Fruit fly (Drosophila melanogaster) whole organism, embryonic: ENCODE results near the gene CG4338.

Source experiments
- Atf-2 ChIP-seq: fragments of 200-800 bp; sonication (Bioruptor generic); optimal IDR thresholded peaks from 2 replicates; lab custom pipeline; 2016; ENCODE audit warnings: missing biosample characterization, missing genetic modification characterization
- BEAF-32 ChIP-seq: fragments of 200-800 bp; sonication (Bioruptor generic); optimal IDR thresholded peaks from 3 replicates; lab custom pipeline; 2017; ENCODE audit warnings: missing biosample characterization, missing genetic modification characterization, mild to moderate bottlenecking, moderate library complexity, missing genetic modification reagents
- CG1024 ChIP-seq: fragments of 200-800 bp; sonication (Bioruptor generic); IDR thresholded peaks from 2 replicates; pipeline ENCODE4 v1.3.6; 2022; ENCODE audit warnings: missing biosample characterization, missing genetic modification characterization
- CG10366 ChIP-seq: fragments of 200-800 bp; sonication (Bioruptor generic); IDR thresholded peaks from 2 replicates; pipeline ENCODE4 v1.3.6; 2022; ENCODE audit warnings: missing biosample characterization, missing genetic modification characterization
- CG10543 ChIP-seq: fragments of 200-800 bp; sonication (Bioruptor generic); optimal IDR thresholded peaks from 3 replicates; lab custom pipeline; 2017; ENCODE audit warnings: missing biosample characterization, mild to moderate bottlenecking, missing genetic modification characterization, moderate library complexity
- CG10654 ChIP-seq: fragments of 200-800 bp; sonication (Bioruptor generic); optimal IDR thresholded peaks from 2 replicates; lab custom pipeline; 2016; ENCODE audit warnings: missing biosample characterization, missing genetic modification characterization
- CG14860 ChIP-seq: fragments of 200-800 bp; sonication (Bioruptor generic); IDR thresholded peaks from 3 replicates; pipeline ENCODE4 v1.3.6; 2022; ENCODE audit warnings: missing biosample characterization, missing genetic modification characterization; ENCODE audit not compliant: partially characterized antibody
- CG2712 ChIP-seq: fragments of 200-800 bp; optimal IDR thresholded peaks from 3 replicates; lab custom pipeline; 2019; ENCODE audit warnings: missing biosample characterization, mild to moderate bottlenecking, missing genetic modification characterization, moderate library complexity
- CG30020 ChIP-seq: fragments of 200-800 bp; optimal IDR thresholded peaks from 2 replicates; lab custom pipeline; 2019; ENCODE audit warnings: missing biosample characterization, mild to moderate bottlenecking, missing genetic modification characterization, moderate library complexity
- CG3847 ChIP-seq: fragments of 200-800 bp; sonication (Bioruptor generic); IDR thresholded peaks from 2 replicates; pipeline ENCODE4 v1.3.6; 2022; ENCODE audit warnings: missing biosample characterization, missing genetic modification characterization
- CG43689 ChIP-seq: fragments of 200-800 bp; sonication (Bioruptor generic); IDR thresholded peaks from 2 replicates; pipeline ENCODE4 v1.3.6; 2022; ENCODE audit warnings: missing biosample characterization, missing genetic modification characterization
- CG6791 ChIP-seq: fragments of 200-800 bp; sonication (Bioruptor generic); IDR thresholded peaks from 3 replicates; pipeline ENCODE4 v1.3.6; 2022; ENCODE audit warnings: missing biosample characterization, missing genetic modification characterization; ENCODE audit not compliant: partially characterized antibody
- CTCF ChIP-seq: fragments of 200-800 bp; sonication (Bioruptor generic); optimal IDR thresholded peaks from 2 replicates; lab custom pipeline; 2017; ENCODE audit warnings: missing biosample characterization, mild to moderate bottlenecking, missing genetic modification characterization, moderate library complexity
- CkIIα-i1 ChIP-seq: fragments of 200-800 bp; sonication (Bioruptor generic); IDR thresholded peaks from 2 replicates; pipeline ENCODE4 v1.3.6; 2022; ENCODE audit warnings: missing biosample characterization, missing genetic modification characterization
- Dip3 ChIP-seq: fragments of 200-800 bp; sonication (Bioruptor generic); optimal IDR thresholded peaks from 3 replicates; lab custom pipeline; 2016; ENCODE audit warnings: missing biosample characterization, missing genetic modification characterization
- Dref ChIP-seq: fragments of 200-800 bp; sonication (Bioruptor generic); IDR thresholded peaks from 2 replicates; pipeline ENCODE4 v1.3.6; 2022; ENCODE audit warnings: missing biosample characterization, missing genetic modification characterization
- Gsc ChIP-seq: fragments of 200-800 bp; sonication (Bioruptor generic); IDR thresholded peaks from 2 replicates; pipeline ENCODE4 v1.3.6; 2022; ENCODE audit warnings: missing biosample characterization, missing genetic modification characterization
- Gug ChIP-seq: fragments of 200-800 bp; sonication (Bioruptor generic); IDR thresholded peaks from 4 replicates; pipeline ENCODE4 v1.3.6; 2022; ENCODE audit warnings: missing biosample characterization, missing genetic modification characterization
- HLH3B ChIP-seq: fragments of 200-800 bp; sonication (Bioruptor generic); IDR thresholded peaks from 2 replicates; pipeline ENCODE4 v1.3.6; 2022; ENCODE audit warnings: missing biosample characterization, missing genetic modification characterization
- Hand ChIP-seq: fragments of 200-800 bp; sonication (Bioruptor generic); optimal IDR thresholded peaks from 2 replicates; lab custom pipeline; 2017; ENCODE audit warnings: mild to moderate bottlenecking, missing biosample characterization, missing genetic modification reagents, missing genetic modification characterization
- Hmx ChIP-seq: fragments of 200-800 bp; sonication (Bioruptor generic); optimal IDR thresholded peaks from 2 replicates; lab custom pipeline; 2016; ENCODE audit warnings: missing biosample characterization, missing genetic modification characterization
- Jarid2 ChIP-seq: fragments of 200-800 bp; sonication (Bioruptor generic); optimal IDR thresholded peaks from 3 replicates; lab custom pipeline; 2017; ENCODE audit warnings: mild to moderate bottlenecking, missing biosample characterization, missing genetic modification reagents, missing genetic modification characterization
- Lim3 ChIP-seq: fragments of 200-800 bp; sonication (Bioruptor generic); IDR thresholded peaks from 2 replicates; pipeline ENCODE4 v1.3.6; 2022; ENCODE audit warnings: missing biosample characterization, missing genetic modification characterization
- NFAT ChIP-seq: fragments of 200-800 bp; sonication (Bioruptor generic); IDR thresholded peaks from 2 replicates; pipeline ENCODE4 v1.3.6; 2022; ENCODE audit warnings: missing biosample characterization, missing genetic modification characterization
- Neu2 ChIP-seq: fragments of 200-800 bp; sonication (Bioruptor generic); optimal IDR thresholded peaks from 3 replicates; lab custom pipeline; 2016; ENCODE audit warnings: missing biosample characterization, missing genetic modification characterization, borderline replicate concordance
- Optix ChIP-seq: fragments of 200-800 bp; sonication (Bioruptor generic); IDR thresholded peaks from 3 replicates; pipeline ENCODE4 v1.3.6; 2022; ENCODE audit warnings: missing biosample characterization, missing genetic modification characterization
- Six4 ChIP-seq: fragments of 200-800 bp; sonication (Bioruptor generic); optimal IDR thresholded peaks from 2 replicates; lab custom pipeline; 2016; ENCODE audit warnings: missing biosample characterization, missing genetic modification characterization
- Sox102F ChIP-seq: fragments of 200-800 bp; sonication (Bioruptor generic); optimal IDR thresholded peaks from 2 replicates; lab custom pipeline; 2018; ENCODE audit warnings: missing biosample characterization, mild to moderate bottlenecking, missing genetic modification characterization, moderate library complexity
- Sry-δ ChIP-seq: fragments of 200-800 bp; sonication (Bioruptor generic); optimal IDR thresholded peaks from 2 replicates; lab custom pipeline; 2016; ENCODE audit warnings: missing biosample characterization, missing genetic modification characterization
- Tbp ChIP-seq: fragments of >200 bp; optimal IDR thresholded peaks from 2 replicates; lab custom pipeline; 2018; ENCODE audit warnings: missing biosample characterization, missing genetic modification characterization
- Usf ChIP-seq: fragments of 200-800 bp; sonication (Bioruptor generic); optimal IDR thresholded peaks from 2 replicates; lab custom pipeline; 2017; ENCODE audit warnings: missing genotype, missing biosample characterization, missing genetic modification characterization
- Xrp1 ChIP-seq: fragments of 200-800 bp; sonication (Bioruptor generic); IDR thresholded peaks from 2 replicates; pipeline ENCODE4 v1.3.6; 2022; ENCODE audit warnings: missing biosample characterization, missing genetic modification characterization
- al ChIP-seq: fragments of 200-800 bp; sonication (Bioruptor generic); IDR thresholded peaks from 2 replicates; pipeline ENCODE4 v1.3.6; 2022; ENCODE audit warnings: missing biosample characterization, missing genetic modification characterization
- cg ChIP-seq: fragments of 200-800 bp; sonication (Bioruptor generic); optimal IDR thresholded peaks from 3 replicates; lab custom pipeline; 2019; ENCODE audit warnings: missing biosample characterization, mild to moderate bottlenecking, missing genetic modification characterization, moderate library complexity
- chinmo ChIP-seq: fragments of 200-800 bp; sonication (Bioruptor generic); IDR thresholded peaks from 4 replicates; pipeline ENCODE4 v1.3.6; 2022; ENCODE audit warnings: missing biosample characterization, missing genetic modification characterization; ENCODE audit not compliant: partially characterized antibody
- cwo ChIP-seq: fragments of 200-800 bp; sonication (Bioruptor generic); optimal IDR thresholded peaks from 3 replicates; lab custom pipeline; 2017; ENCODE audit warnings: missing biosample characterization, missing genetic modification characterization, mild to moderate bottlenecking, moderate library complexity, missing genetic modification reagents
- exex ChIP-seq: fragments of 200-800 bp; sonication (Bioruptor generic); optimal IDR thresholded peaks from 4 replicates; lab custom pipeline; 2018; ENCODE audit warnings: missing biosample characterization, mild to moderate bottlenecking, missing genetic modification characterization, moderate library complexity
- gem ChIP-seq: fragments of 200-800 bp; sonication (Bioruptor generic); optimal IDR thresholded peaks from 2 replicates; lab custom pipeline; 2019; ENCODE audit warnings: missing biosample characterization, mild to moderate bottlenecking, missing genetic modification characterization, moderate library complexity
- jing ChIP-seq: fragments of 200-800 bp; sonication (Bioruptor generic); optimal IDR thresholded peaks from 2 replicates; lab custom pipeline; 2018; ENCODE audit warnings: missing biosample characterization, mild to moderate bottlenecking, missing genetic modification characterization
- kni ChIP-seq: fragments of 200-800 bp; sonication (Bioruptor generic); optimal IDR thresholded peaks from 3 replicates; lab custom pipeline; 2017; ENCODE audit warnings: mild to moderate bottlenecking, missing biosample characterization, missing genetic modification reagents, missing genetic modification characterization
- lab ChIP-seq: fragments of 200-800 bp; sonication (Bioruptor generic); optimal IDR thresholded peaks from 3 replicates; lab custom pipeline; 2017; ENCODE audit warnings: missing biosample characterization, missing genetic modification characterization, mild to moderate bottlenecking, moderate library complexity, missing genetic modification reagents
- lbe ChIP-seq: fragments of 200-800 bp; sonication (Bioruptor generic); optimal IDR thresholded peaks from 2 replicates; lab custom pipeline; 2016; ENCODE audit warnings: missing biosample characterization, mild to moderate bottlenecking, missing genetic modification characterization
- lmd ChIP-seq: fragments of 200-800 bp; sonication (Bioruptor generic); IDR thresholded peaks from 2 replicates; pipeline ENCODE4 v1.3.6; 2022; ENCODE audit warnings: missing biosample characterization, missing genetic modification characterization
- maf-S ChIP-seq: fragments of 200-800 bp; sonication (Bioruptor generic); optimal IDR thresholded peaks from 2 replicates; lab custom pipeline; 2016; ENCODE audit warnings: missing biosample characterization, missing genetic modification characterization
- onecut ChIP-seq: fragments of 200-800 bp; sonication (Bioruptor generic); IDR thresholded peaks from 2 replicates; pipeline ENCODE4 v1.3.6; 2022; ENCODE audit warnings: missing biosample characterization, missing genetic modification characterization
- p53 ChIP-seq: fragments of 200-800 bp; sonication (Bioruptor generic); optimal IDR thresholded peaks from 2 replicates; lab custom pipeline; 2016; ENCODE audit warnings: missing biosample characterization, missing genetic modification characterization
- shn ChIP-seq: fragments of 200-800 bp; sonication (Bioruptor generic); optimal IDR thresholded peaks from 3 replicates; lab custom pipeline; 2016; ENCODE audit warnings: missing biosample characterization, missing genetic modification characterization
- sima ChIP-seq: fragments of 200-800 bp; sonication (Bioruptor generic); optimal IDR thresholded peaks from 2 replicates; lab custom pipeline; 2016; ENCODE audit warnings: missing biosample characterization, missing genetic modification characterization
- yki ChIP-seq: fragments of >200 bp; optimal IDR thresholded peaks from 3 replicates; lab custom pipeline; 2018
- z ChIP-seq: fragments of 200-800 bp; sonication (Bioruptor generic); IDR thresholded peaks from 3 replicates; pipeline ENCODE4 v1.3.6; 2022; ENCODE audit warnings: missing biosample characterization, missing genetic modification characterization
- zfh1 ChIP-seq: fragments of 200-800 bp; sonication (Bioruptor generic); IDR thresholded peaks from 3 replicates; pipeline ENCODE4 v1.3.6; 2022; ENCODE audit warnings: missing biosample characterization, missing genetic modification characterization
- zfh2 ChIP-seq: fragments of 200-800 bp; sonication (Bioruptor generic); optimal IDR thresholded peaks from 2 replicates; lab custom pipeline; 2016; ENCODE audit warnings: missing biosample characterization, missing genetic modification characterization

Gene CG4338

dm6 chr3R:15275158-15275623 lies at the start of gene CG4338, which contains the start of gene Cp190 (continued):
- TF ChIP-seq Gsc (GFP tag; lab: Robert Waterston, UW) (peak; percentile 87; the same call in 1 of the 2 replicates), Hand (GFP tag; lab: Kevin White, UChicago) (peak; percentile 95), lbe (GFP tag; lab: Kevin White, UChicago) (peak; percentile 95), maf-S (GFP tag; lab: Kevin White, UChicago) (peak; percentile 83), Gug (GFP tag; lab: Robert Waterston, UW) (peak; percentile 92), Usf (GFP tag; lab: Kevin White, UChicago) (peak; percentile 95), Lim3 (GFP tag; lab: Robert Waterston, UW) (peak; percentile 85), lmd (GFP tag; lab: Robert Waterston, UW) (peak; percentile 98), CG10366 (GFP tag; lab: Robert Waterston, UW) (peak; percentile 94), CG3847 (GFP tag; lab: Robert Waterston, UW) (peak; percentile 98), lab (GFP tag; lab: Kevin White, UChicago) (peak; percentile 98), cg (GFP tag; lab: Kevin White, UChicago) (peak; percentile 10), chinmo (GFP tag; lab: Robert Waterston, UW) (0 out of 4 replicates have a peak, but pooled peaks have one; percentile 68), Six4 (GFP tag; lab: Kevin White, UChicago) (peak; percentile 98), Hmx (GFP tag; lab: Kevin White, UChicago) (peak; percentile 93), CG10543 (peak; percentile 99), Tbp (GFP tag; lab: Kevin White, UChicago) (no peak), CG43689 (peak; percentile 85; the same call in 1 of the 2 replicates), CG6791 (GFP tag; lab: Robert Waterston, UW) (peak; percentile 83), gem (peak; percentile 99), CG14860 (peak; percentile 61), CG2712 (peak; percentile 99), yki (lab: Kevin White, UChicago) (no peak), Atf-2 (GFP tag; lab: Kevin White, UChicago) (peak; percentile 91), kni (GFP tag; lab: Kevin White, UChicago) (peak; percentile 97), z (GFP tag; lab: Robert Waterston, UW) (peak; percentile 64; the same call in 1 of the 3 replicates), CG30020 (tag; lab: Kevin White, UChicago) (peak; percentile 93), CTCF (GFP tag; lab: Kevin White, UChicago) (peak; percentile 68), Sry-δ (GFP tag; lab: Kevin White, UChicago) (peak; percentile 87), Sox102F (peak; percentile 98), CG1024 (peak; percentile 76), zfh1 (GFP tag; lab: Robert Waterston, UW) (peak; percentile 96), HLH3B (peak; percentile 96), sima (GFP tag; lab: Kevin White, UChicago) (peak; percentile 75), Jarid2 (GFP tag; lab: Kevin White, UChicago) (peak; percentile 84), Dref (GFP tag; lab: Robert Waterston, UW) (peak; percentile 94), CG10654 (peak; percentile 97), jing (GFP tag; lab: Kevin White, UChicago) (peak; percentile 92), exex (tag; lab: Kevin White, UChicago) (peak; percentile 92), Neu2 (no peak), zfh2 (peak; percentile 92), cwo (GFP tag; lab: Kevin White, UChicago) (peak; percentile 95), BEAF-32 (GFP tag; lab: Kevin White, UChicago) (peak; percentile 93), Dip3 (peak; percentile 90), al (GFP tag; lab: Robert Waterston, UW) (peak; percentile 96), onecut (peak; percentile 93), NFAT (GFP tag; lab: Robert Waterston, UW) (peak; percentile 89), Optix (GFP tag; lab: Robert Waterston, UW) (peak; percentile 69; the same call in 2 of the 3 replicates), shn (peak; percentile 84), p53 (GFP tag; lab: Kevin White, UChicago) (peak; percentile 55), CkIIα-i1 (GFP tag; lab: Robert Waterston, UW) (0 out of 2 replicates have a peak, but pooled peaks have one; percentile 13), Xrp1 (GFP tag; lab: Robert Waterston, UW) (peak; percentile 98)
